Worm (Caenorhabditis elegans): ENCODE results near the gene srx-4.

ce11 chrV:692720-693422 lies at the start of gene srx-4:
- TF ChIP-seq zfh-2 (GFP tag; conservative IDR thresholded peaks at IDR 0.05) (no peak), tbx-9 (tag; optimal IDR thresholded peaks at IDR 0.05; ENCODE audit: borderline replicate concordance) (no peak), T26A5.8 (tag; optimal IDR thresholded peaks at IDR 0.05) (no peak), F33H1.4 (GFP tag; IDR thresholded peaks at IDR 0.05) (no peak), hlh-26 (GFP tag; conservative IDR thresholded peaks at IDR 0.05) (no peak), lsy-27 (tag; optimal IDR thresholded peaks at IDR 0.05; ENCODE audit: borderline replicate concordance, insufficient read depth) (no peak), snpc-1.1 (tag; optimal IDR thresholded peaks at IDR 0.05; ENCODE audit: insufficient read depth) (no peak), let-526 (GFP tag; IDR thresholded peaks at IDR 0.05) (no peak), ceh-79 (tag; optimal IDR thresholded peaks at IDR 0.05) (no peak), gei-17 (GFP tag; optimal IDR thresholded peaks at IDR 0.05) (no peak)

All from whole organism, young adult.